Worm (Caenorhabditis elegans): ENCODE measurements around the gene rbm-42.

- TF ChIP-seq dao-5 (tag; optimal IDR thresholded peaks at IDR 0.05) (no peak), him-1 (tag; optimal IDR thresholded peaks at IDR 0.05) (no peak), W03F9.2 (tag; optimal IDR thresholded peaks at IDR 0.05) (no peak)
These were observed 40.2 kb upstream of the rbm-42 start for ce11 chrIII:5193266-5193665.

Measured in whole organism, L4/young adult.